Fruit fly (Drosophila melanogaster) whole organism, embryonic: ENCODE results near the gene numb.

Experiments used
- Asciz ChIP-seq: fragments of 200-800 bp; sonication (Bioruptor generic); optimal IDR thresholded peaks from 2 replicates; lab custom pipeline; 2017; ENCODE audit warnings: missing biosample characterization, mild to moderate bottlenecking, missing genetic modification characterization, missing genetic modification reagents
- BEAF-32 ChIP-seq: fragments of 200-800 bp; sonication (Bioruptor generic); optimal IDR thresholded peaks from 3 replicates; lab custom pipeline; 2017; ENCODE audit warnings: missing biosample characterization, missing genetic modification characterization, mild to moderate bottlenecking, moderate library complexity, missing genetic modification reagents
- CG10267 ChIP-seq: fragments of 200-800 bp; sonication (Bioruptor generic); optimal IDR thresholded peaks from 2 replicates; lab custom pipeline; 2018; ENCODE audit warnings: missing biosample characterization, mild to moderate bottlenecking, missing genetic modification characterization, moderate library complexity
- CG11560 ChIP-seq: fragments of 200-800 bp; sonication (Bioruptor generic); IDR thresholded peaks from 3 replicates; pipeline ENCODE4 v1.3.6; 2022; ENCODE audit warnings: missing biosample characterization, missing genetic modification characterization
- CG12155 ChIP-seq: fragments of 200-800 bp; sonication (Bioruptor generic); optimal IDR thresholded peaks from 3 replicates; lab custom pipeline; 2016; ENCODE audit warnings: missing biosample characterization, missing genetic modification characterization
- CG14860 ChIP-seq: fragments of 200-800 bp; sonication (Bioruptor generic); IDR thresholded peaks from 3 replicates; pipeline ENCODE4 v1.3.6; 2022; ENCODE audit warnings: missing biosample characterization, missing genetic modification characterization; ENCODE audit not compliant: partially characterized antibody
- CG1603 ChIP-seq: fragments of 200-800 bp; sonication (Bioruptor generic); optimal IDR thresholded peaks from 2 replicates; lab custom pipeline; 2019; ENCODE audit warnings: missing biosample characterization, mild to moderate bottlenecking, missing genetic modification characterization, moderate library complexity
- CG16813 ChIP-seq: fragments of 200-800 bp; sonication (Bioruptor generic); IDR thresholded peaks from 3 replicates; pipeline ENCODE4 v1.3.6; 2022; ENCODE audit warnings: missing biosample characterization, missing genetic modification characterization; ENCODE audit not compliant: partially characterized antibody
- CG17829 ChIP-seq: fragments of 200-800 bp; optimal IDR thresholded peaks from 2 replicates; lab custom pipeline; 2019; ENCODE audit warnings: missing biosample characterization, mild to moderate bottlenecking, missing genetic modification characterization, moderate library complexity
- CG1832 ChIP-seq: fragments of 200-800 bp; sonication (Bioruptor generic); optimal IDR thresholded peaks from 2 replicates; lab custom pipeline; 2017; ENCODE audit warnings: missing biosample characterization, mild to moderate bottlenecking, missing genetic modification characterization, inconsistent platforms
- CG2712 ChIP-seq: fragments of 200-800 bp; optimal IDR thresholded peaks from 3 replicates; lab custom pipeline; 2019; ENCODE audit warnings: missing biosample characterization, mild to moderate bottlenecking, missing genetic modification characterization, moderate library complexity
- CG34224 ChIP-seq: fragments of 200-800 bp; sonication (Bioruptor generic); IDR thresholded peaks from 3 replicates; pipeline ENCODE4 v1.3.6; 2022; ENCODE audit warnings: missing biosample characterization, missing genetic modification characterization; ENCODE audit not compliant: partially characterized antibody
- CG42726 ChIP-seq: fragments of 200-800 bp; sonication (Bioruptor generic); IDR thresholded peaks from 2 replicates; pipeline ENCODE4 v1.3.6; 2022; ENCODE audit warnings: missing biosample characterization, missing genetic modification characterization; ENCODE audit not compliant: partially characterized antibody
- CG4424 ChIP-seq: fragments of 200-800 bp; sonication (Bioruptor generic); optimal IDR thresholded peaks from 3 replicates; lab custom pipeline; 2016; ENCODE audit warnings: missing biosample characterization, missing genetic modification characterization
- CG6791 ChIP-seq: fragments of 200-800 bp; sonication (Bioruptor generic); IDR thresholded peaks from 3 replicates; pipeline ENCODE4 v1.3.6; 2022; ENCODE audit warnings: missing biosample characterization, missing genetic modification characterization; ENCODE audit not compliant: partially characterized antibody
- CG9727 ChIP-seq: fragments of 200-800 bp; sonication (Bioruptor generic); optimal IDR thresholded peaks from 3 replicates; lab custom pipeline; 2017; ENCODE audit warnings: missing biosample characterization, mild to moderate bottlenecking, missing genetic modification characterization
- CG9797 ChIP-seq: fragments of 200-800 bp; sonication (Bioruptor generic); optimal IDR thresholded peaks from 3 replicates; lab custom pipeline; 2018; ENCODE audit warnings: missing biosample characterization, mild to moderate bottlenecking, missing genetic modification characterization
- CTCF ChIP-seq: fragments of 200-800 bp; sonication (Bioruptor generic); optimal IDR thresholded peaks from 2 replicates; lab custom pipeline; 2017; ENCODE audit warnings: missing biosample characterization, mild to moderate bottlenecking, missing genetic modification characterization, moderate library complexity
- CkIIα-i1 ChIP-seq: fragments of 200-800 bp; sonication (Bioruptor generic); IDR thresholded peaks from 2 replicates; pipeline ENCODE4 v1.3.6; 2022; ENCODE audit warnings: missing biosample characterization, missing genetic modification characterization
- Dll ChIP-seq: fragments of 200-800 bp; sonication (Bioruptor generic); IDR thresholded peaks from 4 replicates; pipeline ENCODE4 v1.3.6; 2022; ENCODE audit warnings: missing biosample characterization, missing genetic modification characterization; ENCODE audit not compliant: partially characterized antibody
- Elba2 ChIP-seq: fragments of 200-800 bp; sonication (Bioruptor generic); optimal IDR thresholded peaks from 3 replicates; lab custom pipeline; 2016; ENCODE audit warnings: missing biosample characterization, missing genetic modification characterization
- Ets65A ChIP-seq: fragments of 200-800 bp; sonication (Bioruptor generic); peaks from one replicate; lab custom pipeline; 2016; ENCODE audit warnings: missing biosample characterization, missing genetic modification characterization
- HLH4C ChIP-seq: fragments of 200-800 bp; sonication (Bioruptor generic); IDR thresholded peaks from 3 replicates; pipeline ENCODE4 v1.3.6; 2022; ENCODE audit warnings: missing biosample characterization, missing genetic modification characterization; ENCODE audit not compliant: partially characterized antibody
- HLHmδ ChIP-seq: fragments of 200-800 bp; sonication (Bioruptor generic); optimal IDR thresholded peaks from 2 replicates; lab custom pipeline; 2018; ENCODE audit warnings: missing biosample characterization, mild to moderate bottlenecking, missing genetic modification characterization, moderate library complexity
- Med ChIP-seq: fragments of 200-800 bp; sonication (Bioruptor generic); peaks from one replicate; lab custom pipeline; 2016; ENCODE audit warnings: missing biosample characterization, missing genetic modification characterization, mild to moderate bottlenecking, inconsistent platforms, moderate library complexity
- Myb ChIP-seq: fragments of 200-800 bp; sonication (Bioruptor generic); optimal IDR thresholded peaks from 2 replicates; lab custom pipeline; 2016; ENCODE audit warnings: missing biosample characterization, missing genetic modification characterization
- Nf-YA ChIP-seq: fragments of 200-800 bp; sonication (Bioruptor generic); IDR thresholded peaks from 2 replicates; pipeline ENCODE4 v1.3.6; 2022; ENCODE audit warnings: missing biosample characterization, missing genetic modification characterization
- NfI ChIP-seq: fragments of 200-800 bp; sonication (Bioruptor generic); optimal IDR thresholded peaks from 3 replicates; lab custom pipeline; 2018; ENCODE audit warnings: missing biosample characterization, mild to moderate bottlenecking, missing genetic modification characterization, moderate library complexity
- Opbp ChIP-seq: fragments of 200-800 bp; sonication (Bioruptor generic); IDR thresholded peaks from 3 replicates; pipeline ENCODE4 v1.3.6; 2022; ENCODE audit warnings: missing biosample characterization, missing genetic modification characterization; ENCODE audit not compliant: partially characterized antibody
- Scr ChIP-seq: fragments of 200-800 bp; sonication (Bioruptor generic); IDR thresholded peaks from 2 replicates; pipeline ENCODE4 v1.3.6; 2022; ENCODE audit warnings: missing biosample characterization, missing genetic modification characterization; ENCODE audit not compliant: partially characterized antibody
- amos ChIP-seq: fragments of 200-800 bp; sonication (Bioruptor generic); IDR thresholded peaks from 2 replicates; pipeline ENCODE4 v1.3.6; 2022; ENCODE audit warnings: missing biosample characterization, missing genetic modification characterization; ENCODE audit not compliant: partially characterized antibody
- bbx ChIP-seq: fragments of 200-800 bp; sonication (Bioruptor generic); IDR thresholded peaks from 2 replicates; pipeline ENCODE4 v1.3.6; 2022; ENCODE audit warnings: missing biosample characterization, missing genetic modification characterization; ENCODE audit not compliant: partially characterized antibody
- gsb-n ChIP-seq: fragments of 200-800 bp; sonication (Bioruptor generic); optimal IDR thresholded peaks from 3 replicates; lab custom pipeline; 2018; ENCODE audit warnings: missing biosample characterization, mild to moderate bottlenecking, missing genetic modification characterization
- knrl ChIP-seq: fragments of 200-800 bp; sonication (Bioruptor generic); IDR thresholded peaks from 3 replicates; pipeline ENCODE4 v1.3.6; 2022; ENCODE audit warnings: missing biosample characterization, missing genetic modification characterization; ENCODE audit not compliant: partially characterized antibody
- lov ChIP-seq, 2 experiments: fragments of 200-800 bp in 1 of 2; fragments of >200 bp in 1 of 2; sonication (Bioruptor generic) in 1 of 2; IDR thresholded peaks in 1 of 2; optimal IDR thresholded peaks in 1 of 2; 2 replicates in 1 of 2; 3 replicates in 1 of 2; pipeline versions ENCODE4 v1.3.6 to Lab custom; 2017 to 2022; ENCODE audit warnings: missing biosample characterization in 1 of 2, missing genetic modification characterization in 1 of 2
- nerfin-1 ChIP-seq: fragments of 200-800 bp; sonication (Bioruptor generic); optimal IDR thresholded peaks from 3 replicates; lab custom pipeline; 2019; ENCODE audit warnings: missing biosample characterization, mild to moderate bottlenecking, missing genetic modification characterization, moderate library complexity
- onecut ChIP-seq: fragments of 200-800 bp; sonication (Bioruptor generic); IDR thresholded peaks from 2 replicates; pipeline ENCODE4 v1.3.6; 2022; ENCODE audit warnings: missing biosample characterization, missing genetic modification characterization
- pan ChIP-seq, 4 experiments: fragments of >200 bp in 3 of 4; fragments of 200-800 bp in 1 of 4; sonication (Bioruptor generic) in 1 of 4; optimal IDR thresholded peaks in 3 of 4; IDR thresholded peaks in 1 of 4; 2 replicates each; pipeline versions ENCODE4 v1.3.6 to Lab custom; 2017 to 2022; ENCODE audit warnings: missing biosample characterization in 2 of 4, missing genetic modification characterization in 2 of 4, mixed read lengths in 1 of 4
- phol ChIP-seq: fragments of 200-800 bp; sonication (Bioruptor generic); optimal IDR thresholded peaks from 3 replicates; lab custom pipeline; 2018; ENCODE audit warnings: missing biosample characterization, mild to moderate bottlenecking, missing genetic modification characterization, moderate library complexity
- sens ChIP-seq: fragments of 200-800 bp; sonication (Bioruptor generic); peaks from one replicate; lab custom pipeline; 2016; ENCODE audit warnings: missing biosample characterization, missing genetic modification characterization
- slbo ChIP-seq: fragments of 200-800 bp; sonication (Bioruptor generic); IDR thresholded peaks from 2 replicates; pipeline ENCODE4 v1.3.6; 2022; ENCODE audit warnings: missing biosample characterization, missing genetic modification characterization
- sna ChIP-seq: fragments of 200-800 bp; sonication (Bioruptor generic); IDR thresholded peaks from 2 replicates; pipeline ENCODE4 v1.3.6; 2022; ENCODE audit warnings: missing biosample characterization, missing genetic modification characterization; ENCODE audit not compliant: partially characterized antibody
- trem ChIP-seq: fragments of 200-800 bp; optimal IDR thresholded peaks from 3 replicates; lab custom pipeline; 2019; ENCODE audit warnings: missing biosample characterization, mild to moderate bottlenecking, missing genetic modification characterization, moderate library complexity
- twi ChIP-seq: fragments of 200-800 bp; optimal IDR thresholded peaks from 2 replicates; lab custom pipeline; 2019; ENCODE audit warnings: missing biosample characterization, mild to moderate bottlenecking, missing genetic modification characterization, moderate library complexity
- zen ChIP-seq: fragments of 200-800 bp; sonication (Bioruptor generic); optimal IDR thresholded peaks from 3 replicates; lab custom pipeline; 2018; ENCODE audit warnings: missing biosample characterization, mild to moderate bottlenecking, missing genetic modification characterization, moderate library complexity

numb gene

DNA sequence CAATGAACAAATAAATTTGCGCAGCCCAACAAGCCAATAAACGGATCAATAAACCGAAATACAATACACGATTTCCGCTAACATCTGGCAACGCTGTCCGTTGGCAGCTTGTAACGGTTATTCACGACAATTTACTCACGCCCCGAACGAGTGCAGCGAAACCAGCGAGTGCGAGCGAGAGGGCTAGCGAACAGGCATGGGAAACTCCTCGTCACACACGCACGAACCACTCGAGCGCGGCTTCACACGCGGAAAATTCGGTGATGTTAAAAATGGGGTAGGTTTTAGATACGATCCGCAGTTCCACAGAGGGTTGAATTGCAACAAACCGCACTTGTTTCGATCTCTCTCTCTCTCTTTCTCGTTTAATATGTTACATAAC lies 22.8 kb downstream of the numb start (continued):
- TF ChIP-seq Opbp (GFP tag; lab: Robert Waterston, UW) (peak; percentile 43; the same call in 1 of the 3 replicates), HLH4C (GFP tag; lab: Robert Waterston, UW) (0 out of 3 replicates have a peak, but pooled peaks have one; percentile 26), Nf-YA (GFP tag; lab: Robert Waterston, UW) (no peak), Scr (GFP tag; lab: Robert Waterston, UW) (peak; percentile 19; the same call in 1 of the 2 replicates), nerfin-1 (tag; lab: Kevin White, UChicago) (peak; percentile 38), CG12155 (GFP tag; lab: Kevin White, UChicago) (peak; percentile 92), HLHmδ (GFP tag; lab: Kevin White, UChicago) (peak; percentile 28), CG1603 (tag; lab: Kevin White, UChicago) (peak; percentile 31), amos (peak; percentile 41), Med (GFP tag; lab: Kevin White, UChicago) (peak; percentile 36), CG42726 (GFP tag; lab: Robert Waterston, UW) (peak; percentile 67), sens (GFP tag; lab: Kevin White, UChicago) (peak; percentile 71), CG1832 (peak; percentile 77), CTCF (GFP tag; lab: Kevin White, UChicago) (peak; percentile 20), CG11560 (tag; lab: Robert Waterston, UW) (no peak), twi (peak; percentile 4), CG34224 (0 out of 3 replicates have a peak, but pooled peaks have one; percentile 27), slbo (GFP tag; lab: Robert Waterston, UW) (0 out of 2 replicates have a peak, but pooled peaks have one; percentile 20), Myb (GFP tag; lab: Kevin White, UChicago) (peak; percentile 83), bbx (GFP tag; lab: Robert Waterston, UW) (peak; percentile 57), knrl (GFP tag; lab: Robert Waterston, UW) (peak; percentile 44; the same call in 1 of the 3 replicates), CG2712 (tag; lab: Kevin White, UChicago) (no peak), BEAF-32 (GFP tag; lab: Kevin White, UChicago) (peak; percentile 57), CG17829 (tag; lab: Kevin White, UChicago) (peak; percentile 6), Ets65A (no peak), trem (tag; lab: Kevin White, UChicago) (peak; percentile 55), sna (GFP tag; lab: Robert Waterston, UW) (peak; percentile 61; the same call in 1 of the 2 replicates), gsb-n (tag; lab: Kevin White, UChicago) (peak; percentile 46), Dll (GFP tag; lab: Robert Waterston, UW) (peak; percentile 64; the same call in 3 of the 4 replicates), CG9797 (peak; percentile 24), CkIIα-i1 (no peak), zen (tag; lab: Kevin White, UChicago) (no peak)

DNA sequence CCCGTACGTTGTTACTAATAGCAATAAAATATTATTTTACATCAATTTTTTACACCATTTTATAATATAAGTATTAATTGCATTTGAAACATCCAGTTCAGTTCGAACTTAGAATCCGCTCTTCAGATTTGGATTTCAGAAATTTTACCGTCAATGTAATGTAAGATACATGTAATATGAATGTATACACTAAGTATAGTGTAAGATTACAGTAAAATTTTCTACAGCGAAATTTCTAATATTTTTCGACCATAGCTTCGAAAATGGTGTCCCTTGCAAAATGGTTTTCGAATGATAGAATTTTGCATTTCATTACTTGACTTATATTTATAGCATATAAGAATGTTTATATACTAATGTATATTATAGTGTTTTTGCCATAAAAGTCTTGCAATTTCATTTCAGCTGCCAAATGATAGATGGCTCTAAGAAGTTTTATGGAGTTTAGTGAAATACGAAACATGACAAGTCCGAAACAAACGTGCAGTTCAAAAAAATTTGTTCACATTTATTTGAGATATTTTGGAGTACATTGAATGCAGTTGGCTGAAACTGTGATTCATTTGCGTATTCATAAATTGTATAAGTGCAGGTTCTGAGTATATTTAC lies 27.3 kb downstream of the numb start:
- TF ChIP-seq trem (tag; lab: Kevin White, UChicago) (peak; percentile 6), Asciz (GFP tag; lab: Kevin White, UChicago) (peak; percentile 23), phol (tag; lab: Kevin White, UChicago) (peak; percentile 9), CG9727 (GFP tag; lab: Kevin White, UChicago) (no peak), onecut (no peak), sens (GFP tag; lab: Kevin White, UChicago) (peak; percentile 82), zen (tag; lab: Kevin White, UChicago) (peak; percentile 16), Elba2 (GFP tag; lab: Kevin White, UChicago) (no peak), CG6791 (GFP tag; lab: Robert Waterston, UW) (peak; percentile 39; the same call in 1 of the 3 replicates), CG4424 (GFP tag; lab: Kevin White, UChicago) (peak; percentile 43), CG16813 (GFP tag; lab: Robert Waterston, UW) (peak; percentile 65), lov (optimal IDR thresholded peaks at IDR 0.05; lab: Kevin White, UChicago) (no peak), lov (GFP tag; IDR thresholded peaks at IDR 0.05; lab: Robert Waterston, UW) (peak; percentile 12; the same call in 1 of the 3 replicates), NfI (peak; percentile 2), CG10267 (peak; percentile 16), amos (peak; percentile 73), CG14860 (GFP tag; lab: Robert Waterston, UW) (peak; percentile 61; the same call in 1 of the 3 replicates), knrl (GFP tag; lab: Robert Waterston, UW) (peak; percentile 57; the same call in 2 of the 3 replicates), CTCF (GFP tag; lab: Kevin White, UChicago) (peak; percentile 90), pan (optimal IDR thresholded peaks at IDR 0.05; lab: Kevin White, UChicago) (no peak), pan (GFP tag; optimal IDR thresholded peaks at IDR 0.05 in 1 of 2, IDR thresholded peaks at IDR 0.05 in 1 of 2) (peak in 1 of 2 experiments; percentile 51)
